Worm (Caenorhabditis elegans): Measurements from ENCODE around the gene str-101.

- no peak for TF ChIP-seq ztf-23 (GFP tag; IDR thresholded peaks at IDR 0.05)
- no peak for TF ChIP-seq klf-2 (GFP tag; conservative IDR thresholded peaks at IDR 0.05)
- no peak for TF ChIP-seq flt-1 (GFP tag; IDR thresholded peaks at IDR 0.05)
- TF ChIP-seq cog-1 (tag; optimal IDR thresholded peaks at IDR 0.05) = no peak
- no peak for TF ChIP-seq tab-1 (GFP tag; IDR thresholded peaks at IDR 0.05)
- no peak for TF ChIP-seq ref-1 (GFP tag; conservative IDR thresholded peaks at IDR 0.05)
Observed at ce11 chrV:15673707-15674106, 38.1 kb downstream of the str-101 start, which contains the start of gene nhr-51.

All from whole organism, midembryonic.